Worm (Caenorhabditis elegans): Measurements from ENCODE around the gene F28C6.10.

F28C6.10 gene

ce11 chrII:8562002-8562401, 45.8 kb upstream of the F28C6.10 start, which contains the start of gene F54C9.14:
Gene F54C9.14, plus strand, starts transcription at chrII:8562302.
- no peak for TF ChIP-seq bed-3 (GFP tag; optimal IDR thresholded peaks at IDR 0.05)
- no peak for TF ChIP-seq sem-2 (GFP tag; optimal IDR thresholded peaks at IDR 0.05)
- TF ChIP-seq hlh-1 (tag; optimal IDR thresholded peaks at IDR 0.05), result no peak
- no peak for TF ChIP-seq mep-1 (tag; optimal IDR thresholded peaks at IDR 0.05)
- TF ChIP-seq ceh-43 (GFP tag; optimal IDR thresholded peaks at IDR 0.05), result no peak

DNA sequence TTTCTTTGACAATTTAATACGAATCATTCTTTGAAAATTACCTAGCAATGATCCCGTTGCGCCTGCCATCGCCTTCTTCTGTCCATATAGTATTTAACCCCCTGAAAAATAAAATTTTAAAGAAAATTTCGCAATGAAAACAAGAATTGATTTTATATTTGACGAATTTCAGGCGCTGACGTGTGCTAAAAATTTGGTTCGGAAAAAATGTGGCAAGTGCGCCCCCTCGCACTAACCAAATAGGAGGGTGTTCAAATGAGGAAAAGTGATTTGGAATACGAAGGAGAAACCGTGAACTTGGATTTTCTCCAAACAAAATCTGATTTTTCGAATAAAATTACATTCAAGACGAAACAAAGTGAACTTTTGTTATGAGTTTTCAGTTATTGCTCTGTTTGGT, 41.7 kb upstream of the F28C6.10 start, which contains the start of gene stc-1:
Gene stc-1, minus strand, starts transcription at position 101 of the 400 bp plus-strand sequence.
- TF ChIP-seq mep-1 (tag; optimal IDR thresholded peaks at IDR 0.05) (peak; percentile 10), unc-120 (tag; optimal IDR thresholded peaks at IDR 0.05; ENCODE audit: poor library complexity, severe bottlenecking) (peak; percentile 28), ztf-11 (tag; optimal IDR thresholded peaks at IDR 0.05) (no peak), ces-1 (GFP tag; optimal IDR thresholded peaks at IDR 0.05) (peak; percentile 10), lsy-2 (tag; optimal IDR thresholded peaks at IDR 0.05) (peak; percentile 65), cnd-1 (tag; optimal IDR thresholded peaks at IDR 0.05) (no peak), drap-1 (GFP tag; optimal IDR thresholded peaks at IDR 0.05) (no peak), elt-1 (tag; optimal IDR thresholded peaks at IDR 0.05; ENCODE audit: borderline replicate concordance, insufficient read depth) (no peak), ham-2 (GFP tag; optimal IDR thresholded peaks at IDR 0.05) (no peak)

ce11 chrII:8566806-8567266, 40.9 kb upstream of the F28C6.10 start, which contains the start of gene F54C9.3:
Gene F54C9.3, minus strand, starts transcription at chrII:8566856.
- TF ChIP-seq cnd-1 (tag; optimal IDR thresholded peaks at IDR 0.05), result no peak
- no peak for TF ChIP-seq ces-1 (GFP tag; optimal IDR thresholded peaks at IDR 0.05)
- TF ChIP-seq bed-3 (GFP tag; optimal IDR thresholded peaks at IDR 0.05), result no peak
- TF ChIP-seq ceh-39 (tag; optimal IDR thresholded peaks at IDR 0.05), result no peak
- TF ChIP-seq ceh-43 (GFP tag; optimal IDR thresholded peaks at IDR 0.05), result no peak
- no peak for TF ChIP-seq unc-62 (GFP tag; optimal IDR thresholded peaks at IDR 0.05)
- TF ChIP-seq ham-2 (GFP tag; optimal IDR thresholded peaks at IDR 0.05), result no peak
- TF ChIP-seq mab-5 (tag; optimal IDR thresholded peaks at IDR 0.05), result no peak
- TF ChIP-seq lin-13 (tag; optimal IDR thresholded peaks at IDR 0.05), result no peak
- no peak for TF ChIP-seq hlh-1 (tag; optimal IDR thresholded peaks at IDR 0.05)
- TF ChIP-seq nhr-237 (tag; optimal IDR thresholded peaks at IDR 0.05), result no peak
- TF ChIP-seq pha-4 (tag; optimal IDR thresholded peaks at IDR 0.05), result no peak
- TF ChIP-seq mep-1 (tag; optimal IDR thresholded peaks at IDR 0.05), result no peak
- no peak for TF ChIP-seq lsy-2 (tag; optimal IDR thresholded peaks at IDR 0.05)
- TF ChIP-seq snpc-4 (tag; optimal IDR thresholded peaks at IDR 0.05), result no peak
- TF ChIP-seq zip-8 (tag; optimal IDR thresholded peaks at IDR 0.05), result no peak
- TF ChIP-seq unc-39 (tag; optimal IDR thresholded peaks at IDR 0.05), result no peak
- no peak for TF ChIP-seq unc-120 (tag; optimal IDR thresholded peaks at IDR 0.05; ENCODE audit: poor library complexity, severe bottlenecking)
- TF ChIP-seq lin-32 (GFP tag; optimal IDR thresholded peaks at IDR 0.05), result no peak
- no peak for TF ChIP-seq tbx-8 (GFP tag; optimal IDR thresholded peaks at IDR 0.05)

DNA sequence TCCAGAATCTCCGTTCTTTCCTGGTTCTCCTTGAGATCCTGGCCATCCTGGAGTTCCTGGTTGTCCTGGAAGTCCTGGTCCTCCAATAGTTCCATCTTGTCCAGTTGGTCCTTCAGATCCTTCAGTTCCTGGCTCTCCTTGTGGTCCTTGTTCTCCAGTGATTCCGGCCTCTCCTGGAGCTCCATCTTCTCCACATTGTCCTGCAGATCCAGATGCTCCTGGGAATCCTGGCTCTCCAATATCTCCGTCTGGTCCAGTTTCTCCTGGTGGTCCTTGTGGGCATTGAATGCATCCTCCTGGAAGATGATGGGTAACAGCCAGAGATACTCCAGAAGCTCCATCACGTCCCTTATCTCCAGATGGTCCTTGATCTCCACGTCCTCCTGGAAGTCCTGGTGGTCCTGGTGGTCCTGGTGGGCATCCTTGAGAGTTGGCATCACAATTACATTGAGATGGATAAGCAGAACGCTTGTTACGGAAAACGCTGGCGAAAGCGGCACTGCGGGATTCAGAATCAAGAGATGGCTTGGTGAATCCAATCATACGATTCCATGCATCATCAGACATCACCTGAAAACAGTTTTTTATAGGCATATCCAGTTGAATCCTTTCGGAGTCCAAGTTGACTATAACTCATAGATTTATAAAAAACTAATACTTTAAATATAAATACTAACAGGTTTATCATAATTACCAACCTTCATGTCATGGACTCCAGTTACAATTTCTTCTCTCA, 39.4 kb upstream of the F28C6.10 start:
- TF ChIP-seq unc-39 (tag; optimal IDR thresholded peaks at IDR 0.05) (no peak), drap-1 (GFP tag; optimal IDR thresholded peaks at IDR 0.05) (no peak), tbx-8 (GFP tag; optimal IDR thresholded peaks at IDR 0.05) (no peak), lin-32 (GFP tag; optimal IDR thresholded peaks at IDR 0.05) (no peak), ztf-11 (tag; optimal IDR thresholded peaks at IDR 0.05) (no peak), ceh-83 (GFP tag; optimal IDR thresholded peaks at IDR 0.05) (no peak), flh-1 (GFP tag; optimal IDR thresholded peaks at IDR 0.05) (no peak), bed-3 (GFP tag; optimal IDR thresholded peaks at IDR 0.05) (no peak), ceh-39 (tag; optimal IDR thresholded peaks at IDR 0.05) (no peak), blmp-1 (tag; optimal IDR thresholded peaks at IDR 0.05) (no peak), ces-1 (GFP tag; optimal IDR thresholded peaks at IDR 0.05) (no peak), ham-2 (GFP tag; optimal IDR thresholded peaks at IDR 0.05) (no peak), sptf-1 (tag; optimal IDR thresholded peaks at IDR 0.05) (no peak), unc-62 (GFP tag; optimal IDR thresholded peaks at IDR 0.05) (no peak)
